Worm (Caenorhabditis elegans): ENCODE results near the gene C52B9.10.

DNA sequence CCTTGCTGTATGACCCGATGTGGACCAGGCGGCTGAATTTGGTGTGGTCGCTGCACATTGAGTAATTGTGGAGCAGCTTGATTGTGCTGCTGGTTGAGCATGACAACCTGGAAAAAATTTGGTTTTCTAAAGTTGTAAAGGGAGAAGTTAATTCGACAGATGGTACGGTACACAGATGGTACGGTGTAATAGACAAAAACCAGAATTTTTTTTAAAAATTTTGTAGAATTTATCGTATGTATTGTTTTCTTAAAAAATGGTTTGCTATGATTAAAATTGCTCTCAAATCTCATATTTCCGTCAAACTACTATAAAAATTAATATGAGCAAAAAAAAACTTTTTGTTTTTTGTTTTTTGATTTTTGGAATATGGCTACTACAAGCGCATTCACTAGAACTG, 33.1 kb downstream of the C52B9.10 start, which contains the start of gene pqn-15:
- no peak for TF ChIP-seq pha-4 (tag; optimal IDR thresholded peaks at IDR 0.05)
- no peak for TF ChIP-seq nhr-12 (tag; optimal IDR thresholded peaks at IDR 0.05)
- TF ChIP-seq blmp-1 (tag; optimal IDR thresholded peaks at IDR 0.05): no peak
- TF ChIP-seq unc-62 (GFP tag; optimal IDR thresholded peaks at IDR 0.05): no peak

All from whole organism, mixed stage, embryonic.